Worm (Caenorhabditis elegans) whole organism, L1 larva: Measurements from ENCODE around the gene Y65A5A.24.

Experiments used
- C04F5.9 ChIP-seq: sonication (generic microtip); optimal IDR thresholded peaks from 2 replicates; lab custom pipeline; 2016; ENCODE audit warnings: missing genetic modification characterization, missing compliant biosample characterization
- C16A3.4 ChIP-seq: fragments of 150-350 bp; optimal IDR thresholded peaks from 2 replicates; lab custom pipeline; 2014; ENCODE audit warnings: missing biosample characterization, missing genetic modification characterization
- C34B4.2 ChIP-seq: sonication (generic microtip); optimal IDR thresholded peaks from 2 replicates; lab custom pipeline; 2017; ENCODE audit warnings: mild to moderate bottlenecking, missing genetic modification characterization, missing compliant biosample characterization
- ceh-63 ChIP-seq: fragments of 200-800 bp; sonication (Bioruptor generic); optimal IDR thresholded peaks from 2 replicates; lab custom pipeline; 2018; ENCODE audit warnings: mild to moderate bottlenecking, missing genetic modification characterization, missing compliant biosample characterization
- ceh-8 ChIP-seq: fragments of 200-800 bp; sonication (Bioruptor generic); optimal IDR thresholded peaks from 2 replicates; lab custom pipeline; 2018; ENCODE audit warnings: mild to moderate bottlenecking, missing genetic modification characterization, moderate library complexity, missing compliant biosample characterization
- ceh-82 ChIP-seq, 3 experiments: fragments of 150-350 bp in 1 of 3; sonication (generic microtip) in 2 of 3; optimal IDR thresholded peaks; 2 replicates each; lab custom pipeline; 2014 to 2017; ENCODE audit warnings: missing biosample characterization in 3 of 3, missing genetic modification characterization in 3 of 3
- ceh-88 ChIP-seq: fragments of 200-800 bp; sonication (Bioruptor generic); IDR thresholded peaks from 2 replicates; pipeline ENCODE4 v1.3.6; 2022; ENCODE audit warnings: missing genetic modification characterization, missing compliant biosample characterization
- dpl-1 ChIP-seq, 3 experiments: fragments of 150-350 bp in 2 of 3; sonication (generic microtip) in 1 of 3; optimal IDR thresholded peaks; 2 replicates each; lab custom pipeline; 2014 to 2017; ENCODE audit warnings: missing biosample characterization in 3 of 3, missing genetic modification characterization in 3 of 3, missing genetic modification reagents in 3 of 3
- efl-1 ChIP-seq, 4 experiments: fragments of 150-350 bp; optimal IDR thresholded peaks in 3 of 4; peaks in 1 of 4; 1 replicate in 1 of 4; 2 replicates in 3 of 4; lab custom pipeline; 2014; ENCODE audit warnings: missing biosample characterization in 2 of 4, missing genetic modification characterization in 2 of 4, missing genetic modification reagents in 2 of 4
- egl-13 ChIP-seq: sonication (generic microtip); optimal IDR thresholded peaks from 2 replicates; lab custom pipeline; 2016; ENCODE audit warnings: missing genotype, missing genetic modification reagents, missing genetic modification characterization, missing compliant biosample characterization
- egl-27 ChIP-seq, 2 experiments: fragments of 150-350 bp in 1 of 2; sonication (generic microtip); optimal IDR thresholded peaks; 3 replicates each; lab custom pipeline; 2017 to 2018; ENCODE audit warnings: missing biosample characterization in 2 of 2, missing genetic modification characterization in 2 of 2, missing genetic modification reagents in 2 of 2
- elt-3 ChIP-seq, 6 experiments: fragments of 150-350 bp in 1 of 6; sonication (generic microtip); optimal IDR thresholded peaks; 2 replicates each; lab custom pipeline; 2017 to 2018; ENCODE audit warnings: missing biosample characterization in 6 of 6, missing genetic modification characterization in 6 of 6, inconsistent platforms in 1 of 6
- fkh-4 ChIP-seq: sonication (generic microtip); optimal IDR thresholded peaks from 2 replicates; lab custom pipeline; 2016; ENCODE audit warnings: missing compliant biosample characterization, missing genetic modification characterization, borderline replicate concordance
- fos-1 ChIP-seq: fragments of 150-350 bp; optimal IDR thresholded peaks from 2 replicates; lab custom pipeline; 2014; ENCODE audit warnings: missing biosample characterization, missing genetic modification characterization
- hlh-17 ChIP-seq: fragments of 200-800 bp; sonication (Bioruptor generic); optimal IDR thresholded peaks from 2 replicates; lab custom pipeline; 2018; ENCODE audit warnings: missing genetic modification characterization, mild to moderate bottlenecking, missing compliant biosample characterization, moderate library complexity, borderline replicate concordance
- hpl-2 ChIP-seq: fragments of 150-350 bp; optimal IDR thresholded peaks from 2 replicates; lab custom pipeline; 2014; ENCODE audit warnings: missing biosample characterization, missing genetic modification reagents, missing genetic modification characterization
- irx-1 ChIP-seq: sonication (generic microtip); optimal IDR thresholded peaks from 2 replicates; lab custom pipeline; 2016; ENCODE audit warnings: missing genetic modification characterization, missing compliant biosample characterization
- isw-1 ChIP-seq: fragments of 200-800 bp; sonication (Bioruptor generic); IDR thresholded peaks from 2 replicates; pipeline ENCODE4 v1.3.6; 2022; ENCODE audit warnings: missing genetic modification characterization, missing compliant biosample characterization
- lin-13 ChIP-seq: fragments of 150-350 bp; optimal IDR thresholded peaks from 2 replicates; lab custom pipeline; 2014; ENCODE audit warnings: missing biosample characterization, missing genetic modification reagents, missing genetic modification characterization
- lin-15B ChIP-seq: fragments of 150-350 bp; sonication (generic microtip); optimal IDR thresholded peaks from 3 replicates; lab custom pipeline; 2014; ENCODE audit warnings: missing biosample characterization, missing genetic modification characterization
- lin-35 ChIP-seq, 2 experiments: fragments of 150-350 bp; optimal IDR thresholded peaks; 2 replicates each; lab custom pipeline; 2014; ENCODE audit warnings: missing biosample characterization in 2 of 2, missing genetic modification characterization in 2 of 2, missing genetic modification reagents in 2 of 2
- lin-39 ChIP-seq: fragments of 150-350 bp; optimal IDR thresholded peaks from 2 replicates; lab custom pipeline; 2014; ENCODE audit warnings: missing biosample characterization, missing genetic modification reagents, missing genetic modification characterization
- lir-3 ChIP-seq: sonication (generic microtip); optimal IDR thresholded peaks from 2 replicates; lab custom pipeline; 2016; ENCODE audit warnings: mild to moderate bottlenecking, missing genetic modification characterization, moderate library complexity, missing compliant biosample characterization; ENCODE audit not compliant: poor library complexity
- lsy-2 ChIP-seq, 2 experiments: fragments of 150-350 bp; optimal IDR thresholded peaks; 2 replicates each; lab custom pipeline; 2014; ENCODE audit warnings: missing biosample characterization in 2 of 2, missing genetic modification characterization in 2 of 2
- mdl-1 ChIP-seq, 2 experiments: fragments of 150-350 bp; optimal IDR thresholded peaks; 2 replicates each; lab custom pipeline; 2014 to 2017; ENCODE audit warnings: missing biosample characterization in 2 of 2, missing genetic modification characterization in 2 of 2, inconsistent platforms in 1 of 2
- mef-2 ChIP-seq: fragments of 150-350 bp; optimal IDR thresholded peaks from 2 replicates; lab custom pipeline; 2014; ENCODE audit warnings: missing biosample characterization, missing genetic modification characterization
- mep-1 ChIP-seq: fragments of 150-350 bp; optimal IDR thresholded peaks from 2 replicates; lab custom pipeline; 2014; ENCODE audit warnings: missing biosample characterization, missing genetic modification characterization
- nhr-11 ChIP-seq: fragments of 150-350 bp; optimal IDR thresholded peaks from 2 replicates; lab custom pipeline; 2014; ENCODE audit warnings: missing biosample characterization, missing genetic modification characterization
- nhr-20 ChIP-seq: sonication (generic microtip); optimal IDR thresholded peaks from 2 replicates; lab custom pipeline; 2016; ENCODE audit warnings: mild to moderate bottlenecking, missing genetic modification characterization, missing compliant biosample characterization
- nhr-47 ChIP-seq: sonication (generic microtip); optimal IDR thresholded peaks from 2 replicates; lab custom pipeline; 2016; ENCODE audit warnings: mild to moderate bottlenecking, missing genetic modification characterization, moderate library complexity, missing compliant biosample characterization
- nhr-77 ChIP-seq: fragments of 150-350 bp; optimal IDR thresholded peaks from 2 replicates; lab custom pipeline; 2014; ENCODE audit warnings: missing biosample characterization, missing genetic modification characterization
- nhr-84 ChIP-seq: sonication (generic microtip); optimal IDR thresholded peaks from 2 replicates; lab custom pipeline; 2017; ENCODE audit warnings: missing biosample characterization, missing genetic modification characterization
- nhr-85 ChIP-seq: sonication (generic microtip); peaks from one replicate; lab custom pipeline; 2016; ENCODE audit warnings: missing genetic modification characterization, inconsistent platforms, missing compliant biosample characterization
- nhr-90 ChIP-seq: sonication (generic microtip); optimal IDR thresholded peaks from 2 replicates; lab custom pipeline; 2016; ENCODE audit warnings: mild to moderate bottlenecking, missing genetic modification characterization, missing compliant biosample characterization; ENCODE audit not compliant: poor library complexity
- pax-3 ChIP-seq: fragments of 200-800 bp; sonication (Bioruptor generic); optimal IDR thresholded peaks from 2 replicates; lab custom pipeline; 2018; ENCODE audit warnings: mild to moderate bottlenecking, missing genetic modification characterization, moderate library complexity, missing compliant biosample characterization
- rnt-1 ChIP-seq: sonication (generic microtip); optimal IDR thresholded peaks from 2 replicates; lab custom pipeline; 2016; ENCODE audit warnings: mild to moderate bottlenecking, missing genetic modification characterization, moderate library complexity, missing compliant biosample characterization
- sox-4 ChIP-seq: sonication (generic microtip); optimal IDR thresholded peaks from 2 replicates; lab custom pipeline; 2016; ENCODE audit warnings: missing genetic modification characterization, missing compliant biosample characterization
- sptf-1 ChIP-seq: fragments of 150-350 bp; optimal IDR thresholded peaks from 2 replicates; lab custom pipeline; 2014; ENCODE audit warnings: missing biosample characterization, missing genetic modification characterization
- swsn-7 ChIP-seq: sonication (generic microtip); optimal IDR thresholded peaks from 2 replicates; lab custom pipeline; 2016; ENCODE audit warnings: missing genetic modification characterization, missing compliant biosample characterization
- tbx-2 ChIP-seq: sonication (generic microtip); optimal IDR thresholded peaks from 2 replicates; lab custom pipeline; 2016; ENCODE audit warnings: missing genetic modification characterization, missing compliant biosample characterization
- unc-130 ChIP-seq: fragments of 150-350 bp; optimal IDR thresholded peaks from 2 replicates; lab custom pipeline; 2017; ENCODE audit warnings: missing biosample characterization, missing genetic modification characterization, inconsistent platforms
- unc-30 ChIP-seq: sonication (generic microtip); optimal IDR thresholded peaks from 2 replicates; lab custom pipeline; 2017; ENCODE audit warnings: missing biosample characterization, missing genetic modification characterization
- unc-86 ChIP-seq: sonication (generic microtip); optimal IDR thresholded peaks from 2 replicates; lab custom pipeline; 2016; ENCODE audit warnings: missing genetic modification characterization, missing compliant biosample characterization
- vab-15 ChIP-seq: sonication (generic microtip); optimal IDR thresholded peaks from 2 replicates; lab custom pipeline; 2017; ENCODE audit warnings: missing genotype, mild to moderate bottlenecking, missing genetic modification characterization, missing compliant biosample characterization
- zag-1 ChIP-seq: fragments of 150-350 bp; optimal IDR thresholded peaks from 2 replicates; lab custom pipeline; 2014; ENCODE audit warnings: missing biosample characterization, missing genetic modification characterization
- zip-4 ChIP-seq: fragments of 200-800 bp; sonication (Bioruptor generic); optimal IDR thresholded peaks from 2 replicates; lab custom pipeline; 2018; ENCODE audit warnings: mild to moderate bottlenecking, missing genetic modification characterization, moderate library complexity, missing compliant biosample characterization
- ztf-11 ChIP-seq, 2 experiments: sonication (generic microtip); optimal IDR thresholded peaks; 2 replicates each; lab custom pipeline; 2016 to 2017; ENCODE audit warnings: missing genetic modification characterization in 2 of 2, missing biosample characterization in 1 of 2, missing compliant biosample characterization in 1 of 2

The Y65A5A.24 gene

ce11 chrIV:16388136-16388635 lies 5.6 kb upstream of the Y65A5A.24 start (continued):
- TF ChIP-seq C04F5.9 (no peak), ceh-82 (tag; optimal IDR thresholded peaks at IDR 0.05; lab: Kevin White, UChicago) (peak in 2 of 3 experiments; percentile 19 to 43), lin-13 (no peak), ztf-11 (tag; optimal IDR thresholded peaks at IDR 0.05; lab: Kevin White, UChicago) (peak in 1 of 2 experiments; percentile 16), lsy-2 (tag; optimal IDR thresholded peaks at IDR 0.05; lab: Kevin White, UChicago) (peak; percentile 21 to 33), unc-130 (tag; lab: Kevin White, UChicago) (peak; percentile 59), zip-4 (GFP tag; lab: Kevin White, UChicago) (no peak), zag-1 (tag; lab: Kevin White, UChicago) (no peak), egl-27 (tag; optimal IDR thresholded peaks at IDR 0.05; lab: Kevin White, UChicago) (no peak), ceh-8 (GFP tag; lab: Kevin White, UChicago) (no peak), mdl-1 (tag; optimal IDR thresholded peaks at IDR 0.05; lab: Kevin White, UChicago) (peak in 1 of 2 experiments; percentile 21), nhr-20 (tag; lab: Kevin White, UChicago) (peak; percentile 28), swsn-7 (tag; lab: Kevin White, UChicago) (peak; percentile 55), unc-30 (no peak), egl-13 (tag; lab: Kevin White, UChicago) (no peak), ceh-63 (GFP tag; lab: Kevin White, UChicago) (peak; percentile 35), unc-86 (tag; lab: Kevin White, UChicago) (peak; percentile 11), nhr-90 (tag; lab: Kevin White, UChicago) (peak; percentile 44), nhr-85 (tag; lab: Kevin White, UChicago) (peak; percentile 76), sptf-1 (tag; lab: Kevin White, UChicago) (no peak), nhr-84 (no peak), rnt-1 (tag; lab: Kevin White, UChicago) (peak; percentile 65), tbx-2 (tag; lab: Kevin White, UChicago) (peak; percentile 25), mef-2 (tag; lab: Kevin White, UChicago) (no peak), fkh-4 (tag; lab: Kevin White, UChicago) (peak; percentile 70), lin-39 (no peak), hpl-2 (GFP tag; lab: Kevin White, UChicago) (no peak), lin-35 (GFP tag; optimal IDR thresholded peaks at IDR 0.05; lab: Kevin White, UChicago) (peak; percentile 26 to 66), isw-1 (GFP tag; lab: Robert Waterston, UW) (no peak), sox-4 (tag; lab: Kevin White, UChicago) (no peak), elt-3 (tag; optimal IDR thresholded peaks at IDR 0.05; lab: Kevin White, UChicago) (no peak)

- peak; percentile 31 to 60 for TF ChIP-seq lin-35 (GFP tag; optimal IDR thresholded peaks at IDR 0.05; lab: Kevin White, UChicago)
- TF ChIP-seq C34B4.2 (tag; lab: Kevin White, UChicago): no peak
- peak in 1 of 3 experiments; percentile 5 for TF ChIP-seq ceh-82 (tag; optimal IDR thresholded peaks at IDR 0.05; lab: Kevin White, UChicago)
- TF ChIP-seq swsn-7 (tag; lab: Kevin White, UChicago): peak; percentile 52
- no peak for TF ChIP-seq nhr-11
- peak; percentile 1 to 41 (median 19) for TF ChIP-seq dpl-1 (GFP tag; optimal IDR thresholded peaks at IDR 0.05; lab: Kevin White, UChicago)
- TF ChIP-seq hlh-17 (GFP tag; lab: Kevin White, UChicago): no peak
- TF ChIP-seq nhr-47: peak; percentile 78
- peak; percentile 34 for TF ChIP-seq lin-15B
- no peak for TF ChIP-seq fos-1
- TF ChIP-seq irx-1 (tag; lab: Kevin White, UChicago): no peak
- peak in 1 of 6 experiments; percentile 20 for TF ChIP-seq elt-3 (tag; optimal IDR thresholded peaks at IDR 0.05; lab: Kevin White, UChicago)
- no peak for TF ChIP-seq sox-4 (tag; lab: Kevin White, UChicago)
- TF ChIP-seq ceh-63 (GFP tag; lab: Kevin White, UChicago): no peak
- peak; percentile 60 for TF ChIP-seq mep-1 (tag; lab: Kevin White, UChicago)
- TF ChIP-seq pax-3 (tag; lab: Kevin White, UChicago): peak; percentile 58
- no peak for TF ChIP-seq ztf-11 (tag; optimal IDR thresholded peaks at IDR 0.05; lab: Kevin White, UChicago)
- TF ChIP-seq unc-130 (tag; lab: Kevin White, UChicago): peak; percentile 28
- TF ChIP-seq ceh-88 (GFP tag; lab: Robert Waterston, UW): no peak
- peak; percentile 81 for TF ChIP-seq nhr-85 (tag; lab: Kevin White, UChicago)
- no peak for TF ChIP-seq unc-30
- peak; percentile 28 to 68 for TF ChIP-seq lsy-2 (tag; optimal IDR thresholded peaks at IDR 0.05; lab: Kevin White, UChicago)
- no peak for TF ChIP-seq mef-2 (tag; lab: Kevin White, UChicago)
- TF ChIP-seq lir-3: peak; percentile 51
- TF ChIP-seq nhr-84: no peak
- peak; percentile 57 for TF ChIP-seq nhr-77
- peak; percentile 63 for TF ChIP-seq C16A3.4 (tag; lab: Kevin White, UChicago)
- no peak for TF ChIP-seq vab-15 (tag; lab: Kevin White, UChicago)
- TF ChIP-seq efl-1 (optimal IDR thresholded peaks at IDR 0.05; lab: Kevin White, UChicago): peak in 1 of 2 experiments; percentile 51
- peak; percentile 35 to 85 for TF ChIP-seq efl-1 (GFP tag; optimal IDR thresholded peaks at IDR 0.05 in 1 of 2; lab: Kevin White, UChicago)
These were observed 4.8 kb upstream of the Y65A5A.24 start for ce11 chrIV:16388856-16389461.
